Fruit fly (Drosophila melanogaster): Measurements from ENCODE around the gene tal-AA.

tal-AA gene

DNA sequence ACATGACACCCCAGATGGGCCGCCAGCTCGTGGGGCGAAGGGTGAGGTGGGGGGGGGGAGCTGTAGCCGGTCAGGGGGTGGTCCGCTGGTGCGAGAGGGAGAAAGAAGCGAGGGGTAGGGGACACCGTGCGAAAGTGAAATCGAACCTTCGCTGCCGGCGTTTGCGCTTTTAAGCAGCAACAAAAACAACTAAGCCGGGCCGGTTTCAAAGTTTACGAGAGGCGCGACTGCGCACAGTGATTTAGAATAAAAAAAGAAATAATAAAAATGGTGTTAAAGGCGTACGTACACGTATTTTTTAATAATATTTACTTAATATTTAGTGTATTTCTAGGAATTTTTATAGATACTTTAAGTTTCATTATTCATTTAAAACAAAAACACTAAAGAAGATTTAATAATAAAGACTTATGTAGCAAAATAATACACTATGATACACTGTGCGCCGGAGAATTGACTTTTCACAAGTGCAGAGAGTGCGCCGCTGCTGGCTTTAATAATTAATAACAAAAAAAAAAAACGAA lies 18.7 kb downstream of the tal-AA start (continued):
- TF ChIP-seq bbx (GFP tag; IDR thresholded peaks at IDR 0.05; ENCODE audit: partially characterized antibody) (no peak), Myb (GFP tag; optimal IDR thresholded peaks at IDR 0.05) (no peak), CG31365 (tag; optimal IDR thresholded peaks at IDR 0.05) (no peak), MBD-R2 (GFP tag; IDR thresholded peaks at IDR 0.05) (no peak), ems (GFP tag; optimal IDR thresholded peaks at IDR 0.05) (peak; percentile 6), CG12155 (GFP tag; optimal IDR thresholded peaks at IDR 0.05) (no peak), CG15601 (tag; optimal IDR thresholded peaks at IDR 0.05) (peak; percentile 42), dpn (GFP tag; optimal IDR thresholded peaks at IDR 0.05) (peak in 1 of 2 experiments; percentile 34), lov (optimal IDR thresholded peaks at IDR 0.05) (no peak), lov (GFP tag; IDR thresholded peaks at IDR 0.05) (no peak), sob (GFP tag; IDR thresholded peaks at IDR 0.05) (peak; percentile 10; the same call in 1 of the 2 replicates), Optix (GFP tag; IDR thresholded peaks at IDR 0.05) (peak; percentile 63; the same call in 1 of the 3 replicates), CG13424 (tag; optimal IDR thresholded peaks at IDR 0.05) (peak; percentile 70), emc (GFP tag; optimal IDR thresholded peaks at IDR 0.05) (no peak), CG11723 (GFP tag; optimal IDR thresholded peaks at IDR 0.05) (no peak), row (GFP tag; IDR thresholded peaks at IDR 0.05) (peak; percentile 77), CG12391 (tag; optimal IDR thresholded peaks at IDR 0.05) (peak; percentile 55), gcm (GFP tag; optimal IDR thresholded peaks at IDR 0.05) (peak; percentile 31), CG2889 (GFP tag; IDR thresholded peaks at IDR 0.05) (no peak), nerfin-1 (tag; optimal IDR thresholded peaks at IDR 0.05) (no peak), tgo (GFP tag; IDR thresholded peaks at IDR 0.05) (peak; percentile 65; the same call in 2 of the 3 replicates), ATbp (GFP tag; optimal IDR thresholded peaks at IDR 0.05) (peak; percentile 21), CG8388 (GFP tag; optimal IDR thresholded peaks at IDR 0.05) (peak; percentile 57), CG2129 (GFP tag; IDR thresholded peaks at IDR 0.05; ENCODE audit: partially characterized antibody) (no peak), Aef1 (GFP tag; IDR thresholded peaks at IDR 0.05) (no peak), CG15269 (tag; optimal IDR thresholded peaks at IDR 0.05) (peak; percentile 66), TFAM (GFP tag; optimal IDR thresholded peaks at IDR 0.05) (no peak), CG17361 (GFP tag; IDR thresholded peaks at IDR 0.05) (0 out of 3 replicates have a peak, but pooled peaks have one; percentile 9), CG11696 (GFP tag; IDR thresholded peaks at IDR 0.05) (0 out of 2 replicates have a peak, but pooled peaks have one; percentile 37), CG30403 (GFP tag; optimal IDR thresholded peaks at IDR 0.05) (peak; percentile 5), unpg (GFP tag; optimal IDR thresholded peaks at IDR 0.05) (peak; percentile 59), hth (optimal IDR thresholded peaks at IDR 0.05) (no peak), eyg (GFP tag; optimal IDR thresholded peaks at IDR 0.05) (no peak), CG6689 (GFP tag; IDR thresholded peaks at IDR 0.05) (peak; percentile 63; the same call in 1 of the 2 replicates), CG31388 (GFP tag; optimal IDR thresholded peaks at IDR 0.05) (no peak), gce (GFP tag; IDR thresholded peaks at IDR 0.05) (peak; percentile 58; the same call in 1 of the 3 replicates), CG31441 (GFP tag; IDR thresholded peaks at IDR 0.05) (peak; percentile 54), Dref (GFP tag; IDR thresholded peaks at IDR 0.05) (no peak), CG11504 (tag; optimal IDR thresholded peaks at IDR 0.05) (peak; percentile 51), CG7786 (GFP tag; optimal IDR thresholded peaks at IDR 0.05) (no peak), chn (GFP tag; optimal IDR thresholded peaks at IDR 0.05) (no peak), croc (GFP tag; conservative IDR thresholded peaks at IDR 0.05) (peak; percentile 68; the same call in 2 of the 3 replicates), Hr3 (GFP tag; optimal IDR thresholded peaks at IDR 0.05) (peak; percentile 20), repo (GFP tag; optimal IDR thresholded peaks at IDR 0.05) (no peak), CG9437 (GFP tag; optimal IDR thresholded peaks at IDR 0.05) (peak; percentile 22), CG11695 (GFP tag; IDR thresholded peaks at IDR 0.05) (peak; percentile 60; the same call in 2 of the 3 replicates), stc (GFP tag; IDR thresholded peaks at IDR 0.05) (no peak; the same call in 1 of the 2 replicates), ara (GFP tag; IDR thresholded peaks at IDR 0.05) (no peak), her (GFP tag; optimal IDR thresholded peaks at IDR 0.05) (no peak), E2f1 (GFP tag; IDR thresholded peaks at IDR 0.05) (peak; percentile 75), ac (GFP tag; optimal IDR thresholded peaks at IDR 0.05) (no peak)
